Fruit fly (Drosophila melanogaster) whole organism, embryonic: ENCODE results near the gene E23.

Source experiments
- Adf1 ChIP-seq: fragments of 200-800 bp; sonication (Bioruptor generic); IDR thresholded peaks from 2 replicates; pipeline ENCODE4 v1.3.6; 2022; ENCODE audit warnings: missing biosample characterization, missing genetic modification characterization
- B-H2 ChIP-seq: fragments of 200-800 bp; sonication (Bioruptor generic); optimal IDR thresholded peaks from 2 replicates; lab custom pipeline; 2018; ENCODE audit warnings: missing biosample characterization, mild to moderate bottlenecking, missing genetic modification characterization
- BtbVII ChIP-seq: fragments of 200-800 bp; sonication (Bioruptor generic); optimal IDR thresholded peaks from 3 replicates; lab custom pipeline; 2017; ENCODE audit warnings: missing biosample characterization, mild to moderate bottlenecking, missing genetic modification characterization
- CG10543 ChIP-seq: fragments of 200-800 bp; sonication (Bioruptor generic); optimal IDR thresholded peaks from 3 replicates; lab custom pipeline; 2017; ENCODE audit warnings: missing biosample characterization, mild to moderate bottlenecking, missing genetic modification characterization, moderate library complexity
- CG11504 ChIP-seq: fragments of 200-800 bp; sonication (Bioruptor generic); optimal IDR thresholded peaks from 3 replicates; lab custom pipeline; 2019; ENCODE audit warnings: missing biosample characterization, mild to moderate bottlenecking, missing genetic modification characterization, moderate library complexity
- CG12104 ChIP-seq: fragments of 200-800 bp; sonication (Bioruptor generic); optimal IDR thresholded peaks from 3 replicates; lab custom pipeline; 2016; ENCODE audit warnings: missing biosample characterization, missing genetic modification characterization
- CG13287 ChIP-seq: fragments of 200-800 bp; sonication (Bioruptor generic); IDR thresholded peaks from 2 replicates; pipeline ENCODE4 v1.3.6; 2022; ENCODE audit warnings: missing biosample characterization, missing genetic modification characterization; ENCODE audit not compliant: partially characterized antibody
- CG18599 ChIP-seq: fragments of 200-800 bp; sonication (Bioruptor generic); optimal IDR thresholded peaks from 3 replicates; lab custom pipeline; 2017; ENCODE audit warnings: missing biosample characterization, missing genetic modification characterization, mild to moderate bottlenecking, moderate library complexity, missing genetic modification reagents
- CG2678 ChIP-seq: fragments of 200-800 bp; sonication (Bioruptor generic); optimal IDR thresholded peaks from 3 replicates; lab custom pipeline; 2019; ENCODE audit warnings: missing biosample characterization, mild to moderate bottlenecking, missing genetic modification characterization, moderate library complexity
- CG30020 ChIP-seq: fragments of 200-800 bp; optimal IDR thresholded peaks from 2 replicates; lab custom pipeline; 2019; ENCODE audit warnings: missing biosample characterization, mild to moderate bottlenecking, missing genetic modification characterization, moderate library complexity
- CG34376 ChIP-seq: fragments of 200-800 bp; sonication (Bioruptor generic); optimal IDR thresholded peaks from 2 replicates; lab custom pipeline; 2018; ENCODE audit warnings: missing biosample characterization, mild to moderate bottlenecking, missing genetic modification characterization
- CG3847 ChIP-seq: fragments of 200-800 bp; sonication (Bioruptor generic); IDR thresholded peaks from 2 replicates; pipeline ENCODE4 v1.3.6; 2022; ENCODE audit warnings: missing biosample characterization, missing genetic modification characterization
- CG4707 ChIP-seq: fragments of 200-800 bp; sonication (Bioruptor generic); optimal IDR thresholded peaks from 2 replicates; lab custom pipeline; 2018; ENCODE audit warnings: missing biosample characterization, mild to moderate bottlenecking, missing genetic modification characterization, moderate library complexity
- CG5180 ChIP-seq: fragments of 200-800 bp; sonication (Bioruptor generic); optimal IDR thresholded peaks from 3 replicates; lab custom pipeline; 2017; ENCODE audit warnings: missing biosample characterization, missing genetic modification characterization, mild to moderate bottlenecking, moderate library complexity, missing genetic modification reagents
- CG6813 ChIP-seq: fragments of 200-800 bp; sonication (Bioruptor generic); optimal IDR thresholded peaks from 2 replicates; lab custom pipeline; 2017; ENCODE audit warnings: missing biosample characterization, missing genetic modification characterization, mild to moderate bottlenecking, moderate library complexity, missing genetic modification reagents
- CG8359 ChIP-seq: fragments of 200-800 bp; sonication (Bioruptor generic); optimal IDR thresholded peaks from 2 replicates; lab custom pipeline; 2017; ENCODE audit warnings: missing biosample characterization, mild to moderate bottlenecking, missing genetic modification characterization, borderline replicate concordance
- CG9876 ChIP-seq: fragments of 200-800 bp; sonication (Bioruptor generic); optimal IDR thresholded peaks from 2 replicates; lab custom pipeline; 2016; ENCODE audit warnings: missing biosample characterization, missing genetic modification characterization
- CkIIα-i1 ChIP-seq: fragments of 200-800 bp; sonication (Bioruptor generic); IDR thresholded peaks from 2 replicates; pipeline ENCODE4 v1.3.6; 2022; ENCODE audit warnings: missing biosample characterization, missing genetic modification characterization
- Deaf1 ChIP-seq: fragments of 200-800 bp; optimal IDR thresholded peaks from 3 replicates; lab custom pipeline; 2019; ENCODE audit warnings: missing biosample characterization, mild to moderate bottlenecking, missing genetic modification characterization, moderate library complexity
- Doc3 ChIP-seq: fragments of 200-800 bp; sonication (Bioruptor generic); IDR thresholded peaks from 3 replicates; pipeline ENCODE4 v1.3.6; 2022; ENCODE audit warnings: missing biosample characterization, missing genetic modification characterization; ENCODE audit not compliant: partially characterized antibody
- Fer1 ChIP-seq: fragments of 200-800 bp; sonication (Bioruptor generic); optimal IDR thresholded peaks from 2 replicates; lab custom pipeline; 2017; ENCODE audit warnings: missing biosample characterization, mild to moderate bottlenecking, missing genetic modification characterization
- GATAe ChIP-seq: fragments of 200-800 bp; sonication (Bioruptor generic); conservative IDR thresholded peaks from 2 replicates; pipeline ENCODE4 v1.3.6; 2022; ENCODE audit warnings: missing biosample characterization, missing genetic modification characterization
- Hey ChIP-seq: fragments of 200-800 bp; sonication (Bioruptor generic); optimal IDR thresholded peaks from 3 replicates; lab custom pipeline; 2018; ENCODE audit warnings: missing biosample characterization, mild to moderate bottlenecking, missing genetic modification characterization
- HmgZ ChIP-seq: fragments of 200-800 bp; sonication (Bioruptor generic); optimal IDR thresholded peaks from 2 replicates; lab custom pipeline; 2018; ENCODE audit warnings: missing biosample characterization, mild to moderate bottlenecking, missing genetic modification characterization
- Hmr ChIP-seq: fragments of 200-800 bp; sonication (Bioruptor generic); optimal IDR thresholded peaks from 3 replicates; lab custom pipeline; 2017; ENCODE audit warnings: mild to moderate bottlenecking, missing biosample characterization, missing genetic modification reagents, missing genetic modification characterization
- Med ChIP-seq: fragments of 200-800 bp; sonication (Bioruptor generic); peaks from one replicate; lab custom pipeline; 2016; ENCODE audit warnings: missing biosample characterization, missing genetic modification characterization, mild to moderate bottlenecking, inconsistent platforms, moderate library complexity
- Mes4 ChIP-seq: fragments of 200-800 bp; sonication (Bioruptor generic); optimal IDR thresholded peaks from 2 replicates; lab custom pipeline; 2016; ENCODE audit warnings: missing biosample characterization, missing genetic modification characterization
- Rx ChIP-seq: fragments of 200-800 bp; sonication (Bioruptor generic); IDR thresholded peaks from 2 replicates; pipeline ENCODE4 v1.3.6; 2022; ENCODE audit warnings: missing biosample characterization, missing genetic modification characterization
- TFAM ChIP-seq: fragments of 200-800 bp; sonication (Bioruptor generic); optimal IDR thresholded peaks from 2 replicates; lab custom pipeline; 2017; ENCODE audit warnings: missing biosample characterization, missing genetic modification characterization, inconsistent platforms
- Trl ChIP-seq, 3 experiments: fragments of >200 bp in 2 of 3; fragments of 200-800 bp in 1 of 3; sonication (Bioruptor generic) in 1 of 3; optimal IDR thresholded peaks; 2 replicates in 1 of 3; 3 replicates in 2 of 3; lab custom pipeline; 2016 to 2017; ENCODE audit warnings: missing biosample characterization in 1 of 3, missing genetic modification characterization in 1 of 3
- chinmo ChIP-seq: fragments of 200-800 bp; sonication (Bioruptor generic); IDR thresholded peaks from 4 replicates; pipeline ENCODE4 v1.3.6; 2022; ENCODE audit warnings: missing biosample characterization, missing genetic modification characterization; ENCODE audit not compliant: partially characterized antibody
- dm ChIP-seq: fragments of 200-800 bp; sonication (Bioruptor generic); optimal IDR thresholded peaks from 3 replicates; lab custom pipeline; 2016; ENCODE audit warnings: missing biosample characterization, missing genetic modification characterization
- exex ChIP-seq: fragments of 200-800 bp; sonication (Bioruptor generic); optimal IDR thresholded peaks from 4 replicates; lab custom pipeline; 2018; ENCODE audit warnings: missing biosample characterization, mild to moderate bottlenecking, missing genetic modification characterization, moderate library complexity
- gcm ChIP-seq: fragments of 200-800 bp; sonication (Bioruptor generic); optimal IDR thresholded peaks from 2 replicates; lab custom pipeline; 2019; ENCODE audit warnings: missing biosample characterization, mild to moderate bottlenecking, missing genetic modification characterization, moderate library complexity
- grau ChIP-seq: fragments of 200-800 bp; optimal IDR thresholded peaks from 3 replicates; lab custom pipeline; 2019; ENCODE audit warnings: missing biosample characterization, mild to moderate bottlenecking, missing genetic modification characterization, moderate library complexity
- grn ChIP-seq: fragments of 200-800 bp; sonication (Bioruptor generic); optimal IDR thresholded peaks from 3 replicates; lab custom pipeline; 2017; ENCODE audit warnings: missing biosample characterization, missing genetic modification characterization
- lab ChIP-seq: fragments of 200-800 bp; sonication (Bioruptor generic); optimal IDR thresholded peaks from 3 replicates; lab custom pipeline; 2017; ENCODE audit warnings: missing biosample characterization, missing genetic modification characterization, mild to moderate bottlenecking, moderate library complexity, missing genetic modification reagents
- mirr ChIP-seq: fragments of 200-800 bp; sonication (Bioruptor generic); optimal IDR thresholded peaks from 3 replicates; lab custom pipeline; 2018; ENCODE audit warnings: missing biosample characterization, mild to moderate bottlenecking, missing genetic modification characterization
- rib ChIP-seq: fragments of 200-800 bp; sonication (Bioruptor generic); IDR thresholded peaks from 2 replicates; pipeline ENCODE4 v1.3.6; 2022; ENCODE audit warnings: missing biosample characterization, missing genetic modification characterization
- sd ChIP-seq: fragments of 200-800 bp; sonication (Bioruptor generic); optimal IDR thresholded peaks from 3 replicates; lab custom pipeline; 2018; ENCODE audit warnings: missing biosample characterization, mild to moderate bottlenecking, missing genetic modification characterization, moderate library complexity
- sug ChIP-seq: fragments of 200-800 bp; optimal IDR thresholded peaks from 2 replicates; lab custom pipeline; 2019; ENCODE audit warnings: missing biosample characterization, mild to moderate bottlenecking, missing genetic modification characterization, moderate library complexity
- tin ChIP-seq: fragments of 200-800 bp; sonication (Bioruptor generic); optimal IDR thresholded peaks from 3 replicates; lab custom pipeline; 2016; ENCODE audit warnings: missing biosample characterization, missing genetic modification characterization
- ttk ChIP-seq: fragments of 200-800 bp; sonication (Bioruptor generic); IDR thresholded peaks from 2 replicates; pipeline ENCODE4 v2.1.2; 2022; ENCODE audit warnings: missing biosample characterization, missing genetic modification characterization
- usp ChIP-seq: fragments of >200 bp; optimal IDR thresholded peaks from 2 replicates; lab custom pipeline; 2017; ENCODE audit warnings: missing biosample characterization, missing genetic modification characterization

E23 gene

DNA sequence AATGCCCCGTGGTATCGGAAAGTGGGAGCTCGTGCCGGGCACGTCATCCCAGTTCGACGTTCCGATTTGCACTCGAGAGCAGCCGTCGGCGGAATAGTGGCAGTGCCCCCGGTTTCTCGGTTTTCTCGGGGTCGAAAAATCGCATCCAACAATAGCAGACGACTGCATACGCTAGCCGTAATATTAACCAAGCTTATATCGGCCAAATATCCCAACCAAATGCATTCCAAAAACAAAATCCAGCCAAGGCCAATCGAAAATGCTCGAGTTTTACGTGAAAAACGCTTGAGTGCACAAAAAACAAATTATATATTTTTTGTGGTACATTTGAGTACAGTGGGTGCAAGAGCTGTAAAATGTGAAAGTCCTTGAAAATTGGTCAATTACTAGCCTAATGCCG is 16.7 kb upstream of the E23 start (continued):
- peak; percentile 79 for TF ChIP-seq Med (GFP tag; lab: Kevin White, UChicago)
- TF ChIP-seq dm (GFP tag; lab: Kevin White, UChicago), result no peak
- TF ChIP-seq Deaf1, result peak; percentile 27
- TF ChIP-seq CG8359 (GFP tag; lab: Kevin White, UChicago), result no peak
- TF ChIP-seq CG13287 (GFP tag; lab: Robert Waterston, UW), result no peak
- no peak for TF ChIP-seq usp (GFP tag; lab: Kevin White, UChicago)
- TF ChIP-seq CG4707, result no peak
- TF ChIP-seq CG9876 (GFP tag; lab: Kevin White, UChicago), result no peak
- no peak for TF ChIP-seq Rx (GFP tag; lab: Robert Waterston, UW)
- no peak for TF ChIP-seq CG12104
- TF ChIP-seq grau, result no peak
- no peak for TF ChIP-seq Doc3 (GFP tag; lab: Robert Waterston, UW)
- TF ChIP-seq, all 482 proteins: peak for 6

DNA sequence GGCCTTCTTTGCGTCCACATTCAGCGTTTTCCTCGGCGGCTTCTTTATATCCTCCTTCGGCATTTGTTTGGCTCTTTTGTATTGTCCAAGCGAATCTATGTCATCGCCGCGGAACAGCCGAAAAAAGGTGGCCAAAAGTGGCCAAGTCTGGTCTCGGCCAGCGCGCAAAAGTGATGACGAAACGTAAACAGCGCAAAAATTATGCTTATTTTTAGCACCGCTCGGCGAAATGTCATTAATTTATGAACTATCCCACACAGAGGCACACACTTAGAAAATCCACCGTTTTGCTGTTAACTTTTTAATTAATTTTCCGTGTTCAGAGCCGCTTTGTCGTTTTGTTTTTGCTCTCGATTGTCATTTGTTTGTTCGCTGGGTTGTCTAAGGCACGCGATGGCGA is 16.3 kb upstream of the E23 start:
- TF ChIP-seq TFAM (GFP tag; lab: Kevin White, UChicago), result no peak
- TF ChIP-seq Med (GFP tag; lab: Kevin White, UChicago), result peak; percentile 8
- TF ChIP-seq mirr, result peak; percentile 25

DNA sequence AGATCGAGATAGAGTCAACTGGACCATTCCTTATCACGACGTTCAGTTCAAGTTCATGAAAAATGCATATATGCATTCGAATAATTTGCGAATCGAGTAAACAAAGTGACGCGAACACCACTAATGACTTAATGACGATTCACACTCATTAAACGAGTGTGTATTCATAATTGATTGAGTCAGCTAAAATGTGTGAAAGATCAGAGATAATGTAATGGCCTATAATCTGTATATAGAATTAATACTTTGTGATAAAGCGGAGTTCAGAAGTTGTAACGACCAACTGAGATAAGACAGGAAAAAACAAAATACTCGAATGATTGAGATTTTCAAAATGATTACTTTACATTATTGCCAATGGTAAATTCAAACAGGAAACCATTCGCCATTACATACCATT is 15.2 kb upstream of the E23 start:
- TF ChIP-seq CG4707, result no peak

DNA sequence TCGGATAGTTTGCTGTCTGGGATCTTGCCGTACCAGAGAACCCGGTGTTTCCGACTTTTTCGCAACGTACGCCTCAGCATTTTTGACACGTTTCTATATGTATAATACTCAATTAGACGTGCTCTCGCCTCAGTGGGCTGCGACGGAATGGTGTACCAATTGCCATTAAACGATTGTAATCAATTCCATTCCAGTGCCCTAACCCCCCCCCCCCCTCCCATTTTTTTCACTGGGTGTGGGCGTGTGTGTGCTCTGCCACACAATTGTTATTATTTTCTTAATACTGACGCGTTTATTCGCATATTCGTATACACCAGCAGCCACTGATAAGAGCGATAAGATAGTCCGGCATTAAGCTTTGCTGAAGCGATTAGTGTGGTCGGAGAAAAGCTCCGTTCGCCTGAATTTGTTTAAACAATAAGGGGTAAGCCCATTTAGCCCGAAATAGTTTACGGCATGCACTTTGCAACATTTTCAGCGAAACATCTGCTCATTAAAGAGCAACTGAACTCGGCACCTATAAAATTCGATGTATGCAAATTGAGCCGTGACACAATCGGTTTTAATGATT is 14.5 kb upstream of the E23 start:
- TF ChIP-seq sd (tag; lab: Kevin White, UChicago), result peak; percentile 69
- TF ChIP-seq gcm (GFP tag; lab: Kevin White, UChicago), result no peak
- peak; percentile 25 for TF ChIP-seq B-H2 (GFP tag; lab: Kevin White, UChicago)
- TF ChIP-seq Mes4 (GFP tag; lab: Kevin White, UChicago), result no peak
- TF ChIP-seq Fer1 (GFP tag; lab: Kevin White, UChicago), result peak; percentile 4
- TF ChIP-seq CG18599 (GFP tag; lab: Kevin White, UChicago), result peak; percentile 60
- TF ChIP-seq GATAe (GFP tag; lab: Robert Waterston, UW), result peak; percentile 92
- TF ChIP-seq BtbVII (GFP tag; lab: Kevin White, UChicago), result peak; percentile 49
- peak; percentile 34 for TF ChIP-seq lab
- peak; percentile 26 for TF ChIP-seq Hmr (GFP tag; lab: Kevin White, UChicago)
- TF ChIP-seq rib (GFP tag; lab: Robert Waterston, UW), result 0 out of 2 replicates have a peak, but pooled peaks have one; percentile 33
- TF ChIP-seq tin (GFP tag; lab: Kevin White, UChicago), result no peak
- no peak for TF ChIP-seq CG11504 (tag; lab: Kevin White, UChicago)
- TF ChIP-seq CG30020 (tag; lab: Kevin White, UChicago), result no peak
- peak; percentile 97 for TF ChIP-seq exex (tag; lab: Kevin White, UChicago)
- peak; percentile 81 for TF ChIP-seq CG34376 (GFP tag; lab: Kevin White, UChicago)
- TF ChIP-seq sug, result peak; percentile 85
- TF ChIP-seq CG2678 (tag; lab: Kevin White, UChicago), result peak; percentile 5
- TF ChIP-seq CG3847 (GFP tag; lab: Robert Waterston, UW), result no peak
- TF ChIP-seq CG5180, result peak; percentile 22
- TF ChIP-seq HmgZ (tag; lab: Kevin White, UChicago), result peak; percentile 40
- peak; percentile 72 for TF ChIP-seq grn (GFP tag; lab: Kevin White, UChicago)
- TF ChIP-seq Adf1 (GFP tag; lab: Robert Waterston, UW), result 0 out of 2 replicates have a peak, but pooled peaks have one; percentile 25
- peak; percentile 84 for TF ChIP-seq mirr
- TF ChIP-seq CG6813 (GFP tag; lab: Kevin White, UChicago), result peak; percentile 10
- peak; percentile 68 for TF ChIP-seq CG10543 (GFP tag; lab: Kevin White, UChicago)
- no peak for TF ChIP-seq ttk (GFP tag; lab: Robert Waterston, UW)
- no peak for TF ChIP-seq Trl (optimal IDR thresholded peaks at IDR 0.05; lab: Kevin White, UChicago)
- TF ChIP-seq Trl (GFP tag; optimal IDR thresholded peaks at IDR 0.05; lab: Kevin White, UChicago), result no peak
- 0 out of 4 replicates have a peak, but pooled peaks have one; percentile 62 for TF ChIP-seq chinmo (GFP tag; lab: Robert Waterston, UW)
- TF ChIP-seq CkIIα-i1 (GFP tag; lab: Robert Waterston, UW), result no peak
- peak; percentile 70 for TF ChIP-seq Hey (tag; lab: Kevin White, UChicago)
